Fruit fly (Drosophila melanogaster) whole organism: Measurements from ENCODE around the gene CG33764.
A peak's percentile ranks its signal among the peaks of the same experiment; 100 is the strongest.

Source experiments
- CG8478 ChIP-seq: fragments of >200 bp; optimal IDR thresholded peaks from 2 replicates; lab custom pipeline; 2018; ENCODE audit warnings: inconsistent platforms
- Dll ChIP-seq: fragments of >200 bp; optimal IDR thresholded peaks from 2 replicates; lab custom pipeline; 2017
- EcR ChIP-seq, 2 experiments: fragments of >200 bp; optimal IDR thresholded peaks; 2 replicates each; lab custom pipeline; 2017; ENCODE audit warnings: missing biosample characterization in 2 of 2, missing genetic modification characterization in 2 of 2, missing genetic modification reagents in 2 of 2
- pan ChIP-seq: fragments of >200 bp; optimal IDR thresholded peaks from 2 replicates; lab custom pipeline; 2017
- psq ChIP-seq: fragments of >200 bp; optimal IDR thresholded peaks from 2 replicates; lab custom pipeline; 2017
- usp ChIP-seq: fragments of >200 bp; optimal IDR thresholded peaks from 2 replicates; lab custom pipeline; 2017; ENCODE audit warnings: missing biosample characterization, missing genetic modification characterization, mixed read lengths

CG33764 gene

dm6 chr3L:4238195-4238594 is 29.1 kb downstream of the CG33764 start:
- TF ChIP-seq psq (lab: Kevin White, UChicago) (no peak), CG8478 (lab: Kevin White, UChicago) (no peak), usp (GFP tag; lab: Kevin White, UChicago) (no peak), pan (no peak), Dll (lab: Kevin White, UChicago) (no peak), EcR (GFP tag; optimal IDR thresholded peaks at IDR 0.05; lab: Kevin White, UChicago) (no peak)

dm6 chr3L:4236097-4236572 is 31.2 kb downstream of the CG33764 start, which contains the start of gene ImpL2:
ImpL2 (minus strand) TSS chr3L:4236147.
- TF ChIP-seq CG8478 (lab: Kevin White, UChicago), result no peak
- TF ChIP-seq Dll (lab: Kevin White, UChicago), result no peak
- no peak for TF ChIP-seq psq (lab: Kevin White, UChicago)
- no peak for TF ChIP-seq EcR (GFP tag; optimal IDR thresholded peaks at IDR 0.05; lab: Kevin White, UChicago)
- TF ChIP-seq usp (GFP tag; lab: Kevin White, UChicago), result no peak
- TF ChIP-seq pan, result no peak

DNA sequence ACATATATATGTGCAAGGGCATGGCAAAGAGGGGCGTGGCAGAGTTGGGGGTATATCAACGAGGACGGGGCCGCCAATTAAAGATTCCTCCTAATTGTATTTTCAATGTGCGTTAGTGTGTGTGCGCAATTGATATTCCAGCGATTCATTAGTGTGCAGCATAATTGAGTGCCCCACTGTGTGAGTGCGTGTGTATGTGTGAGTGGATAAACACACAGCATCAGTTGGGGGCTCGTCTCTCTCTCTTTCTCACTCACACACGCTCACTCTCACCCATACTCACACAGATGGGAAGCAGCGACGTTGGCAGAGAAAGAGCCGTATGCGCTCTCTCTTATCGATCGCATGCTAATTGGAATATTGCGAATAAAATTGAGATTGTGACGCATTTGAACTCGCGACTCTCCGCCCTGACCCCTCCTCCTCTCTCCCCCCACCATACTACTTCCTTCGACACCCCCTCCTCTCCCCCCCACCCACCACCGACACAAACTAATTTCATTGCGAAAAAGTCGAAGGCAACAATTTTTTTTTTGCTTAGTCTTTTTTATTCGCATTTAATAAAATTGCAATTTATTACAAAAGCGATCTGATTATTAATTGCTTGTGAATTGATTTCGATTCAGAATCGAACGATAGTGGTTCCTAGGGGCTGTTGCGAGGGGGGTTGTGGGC is 33.6 kb downstream of the CG33764 start:
- TF ChIP-seq usp (GFP tag; lab: Kevin White, UChicago) (no peak), pan (no peak), CG8478 (lab: Kevin White, UChicago) (no peak), EcR (GFP tag; optimal IDR thresholded peaks at IDR 0.05; lab: Kevin White, UChicago) (no peak), psq (lab: Kevin White, UChicago) (no peak), Dll (lab: Kevin White, UChicago) (no peak)

- TF ChIP-seq Dll (lab: Kevin White, UChicago) (no peak), CG8478 (lab: Kevin White, UChicago) (no peak), usp (GFP tag; lab: Kevin White, UChicago) (no peak), pan (no peak), EcR (GFP tag; optimal IDR thresholded peaks at IDR 0.05; lab: Kevin White, UChicago) (no peak), psq (lab: Kevin White, UChicago) (no peak)
Measured at dm6 chr3L:4232724-4233367, 34.5 kb downstream of the CG33764 start.

- TF ChIP-seq EcR (GFP tag; optimal IDR thresholded peaks at IDR 0.05; lab: Kevin White, UChicago), result no peak
- no peak for TF ChIP-seq Dll (lab: Kevin White, UChicago)
- TF ChIP-seq usp (GFP tag; lab: Kevin White, UChicago), result no peak
- no peak for TF ChIP-seq psq (lab: Kevin White, UChicago)
- TF ChIP-seq pan, result no peak
- TF ChIP-seq CG8478 (lab: Kevin White, UChicago), result no peak
Measured at dm6 chr3L:4232227-4232626, 35.1 kb downstream of the CG33764 start.

- no peak for TF ChIP-seq pan
- TF ChIP-seq Dll (lab: Kevin White, UChicago), result no peak
- no peak for TF ChIP-seq CG8478 (lab: Kevin White, UChicago)
- TF ChIP-seq usp (GFP tag; lab: Kevin White, UChicago), result no peak
- TF ChIP-seq EcR (GFP tag; optimal IDR thresholded peaks at IDR 0.05; lab: Kevin White, UChicago), result no peak
Measured at dm6 chr3L:4231401-4232014, 35.8 kb downstream of the CG33764 start.

- TF ChIP-seq usp (GFP tag; lab: Kevin White, UChicago), result no peak
- TF ChIP-seq pan, result no peak
- no peak for TF ChIP-seq Dll (lab: Kevin White, UChicago)
- TF ChIP-seq CG8478 (lab: Kevin White, UChicago), result no peak
- no peak for TF ChIP-seq psq (lab: Kevin White, UChicago)
- TF ChIP-seq EcR (GFP tag; optimal IDR thresholded peaks at IDR 0.05; lab: Kevin White, UChicago), result no peak
Measured at dm6 chr3L:4230357-4230901, 36.9 kb downstream of the CG33764 start.

- no peak for TF ChIP-seq CG8478 (lab: Kevin White, UChicago)
- TF ChIP-seq EcR (GFP tag; optimal IDR thresholded peaks at IDR 0.05; lab: Kevin White, UChicago), result no peak
- TF ChIP-seq pan, result no peak
- no peak for TF ChIP-seq Dll (lab: Kevin White, UChicago)
- TF ChIP-seq usp (GFP tag; lab: Kevin White, UChicago), result no peak
- TF ChIP-seq psq (lab: Kevin White, UChicago), result no peak
Measured at dm6 chr3L:4229365-4229967, 37.8 kb downstream of the CG33764 start.

- TF ChIP-seq usp (GFP tag; lab: Kevin White, UChicago), result no peak
- no peak for TF ChIP-seq pan
- no peak for TF ChIP-seq CG8478 (lab: Kevin White, UChicago)
- TF ChIP-seq EcR (GFP tag; optimal IDR thresholded peaks at IDR 0.05; lab: Kevin White, UChicago), result no peak
- no peak for TF ChIP-seq psq (lab: Kevin White, UChicago)
- TF ChIP-seq Dll (lab: Kevin White, UChicago), result peak; percentile 5
Measured at dm6 chr3L:4228187-4228836, 39.0 kb downstream of the CG33764 start.

- TF ChIP-seq Dll (lab: Kevin White, UChicago) (peak; percentile 70), psq (lab: Kevin White, UChicago) (no peak), CG8478 (lab: Kevin White, UChicago) (peak; percentile 15)
Measured at dm6 chr3L:4227164-4227563, 40.1 kb downstream of the CG33764 start, which contains the start of gene CG46460. CG46460 (minus strand) TSS chr3L:4227302.
